Worm (Caenorhabditis elegans) whole organism, L2 larva: ENCODE measurements around the gene chs-2.
A peak's percentile ranks its signal among the peaks of the same experiment; 100 is the strongest.

ENCODE experiments used
- F13H6.1 ChIP-seq: sonication (generic microtip); optimal IDR thresholded peaks from 2 replicates; lab custom pipeline; 2016; ENCODE audit warnings: missing genetic modification characterization, missing compliant biosample characterization
- R02D3.7 ChIP-seq: fragments of 150-350 bp; optimal IDR thresholded peaks from 2 replicates; lab custom pipeline; 2014; ENCODE audit warnings: missing biosample characterization, missing genetic modification characterization
- Y55F3AM.14 ChIP-seq: fragments of 200-800 bp; sonication (Bioruptor generic); optimal IDR thresholded peaks from 2 replicates; lab custom pipeline; 2018; ENCODE audit warnings: mild to moderate bottlenecking, missing genetic modification characterization, missing compliant biosample characterization
- ZK546.5 ChIP-seq: sonication (generic microtip); optimal IDR thresholded peaks from 2 replicates; lab custom pipeline; 2017; ENCODE audit warnings: missing biosample characterization, missing genetic modification characterization
- alr-1 ChIP-seq: fragments of 150-350 bp; optimal IDR thresholded peaks from 2 replicates; lab custom pipeline; 2014; ENCODE audit warnings: missing biosample characterization, missing genetic modification characterization
- aly-2 ChIP-seq: fragments of 150-350 bp; optimal IDR thresholded peaks from 2 replicates; lab custom pipeline; 2014; ENCODE audit warnings: missing biosample characterization, missing genetic modification characterization
- ama-1 ChIP-seq: fragments of 150-350 bp; optimal IDR thresholded peaks from 2 replicates; lab custom pipeline; 2018; ENCODE audit warnings: inconsistent platforms
- blmp-1 ChIP-seq: sonication (generic microtip); optimal IDR thresholded peaks from 2 replicates; lab custom pipeline; 2017; ENCODE audit warnings: missing genetic modification characterization, mild to moderate bottlenecking, missing compliant biosample characterization, antibody characterized with exemption, moderate library complexity; ENCODE audit not compliant: insufficient read depth
- ceh-16 ChIP-seq: fragments of 150-350 bp; optimal IDR thresholded peaks from 2 replicates; lab custom pipeline; 2014; ENCODE audit warnings: missing biosample characterization, missing genetic modification characterization
- ceh-82 ChIP-seq: fragments of 150-350 bp; optimal IDR thresholded peaks from 2 replicates; lab custom pipeline; 2014; ENCODE audit warnings: missing biosample characterization, missing genetic modification characterization
- crh-2 ChIP-seq: sonication (generic microtip); optimal IDR thresholded peaks from 2 replicates; lab custom pipeline; 2017; ENCODE audit warnings: missing biosample characterization, missing genetic modification characterization
- elt-3 ChIP-seq: sonication (generic microtip); optimal IDR thresholded peaks from 2 replicates; lab custom pipeline; 2017; ENCODE audit warnings: missing biosample characterization, missing genetic modification characterization
- gmeb-1 ChIP-seq: fragments of 150-350 bp; optimal IDR thresholded peaks from 2 replicates; lab custom pipeline; 2014; ENCODE audit warnings: missing biosample characterization, missing genetic modification characterization
- lin-11 ChIP-seq: fragments of 150-350 bp; sonication (generic microtip); optimal IDR thresholded peaks from 2 replicates; lab custom pipeline; 2014; ENCODE audit warnings: missing biosample characterization, missing genetic modification characterization, inconsistent platforms, mixed read lengths
- lin-39 ChIP-seq: fragments of 150-350 bp; optimal IDR thresholded peaks from 2 replicates; lab custom pipeline; 2014; ENCODE audit warnings: missing biosample characterization, missing genetic modification reagents, missing genetic modification characterization
- mab-5 ChIP-seq: fragments of 150-350 bp; optimal IDR thresholded peaks from 2 replicates; lab custom pipeline; 2014; ENCODE audit warnings: missing biosample characterization, missing genetic modification characterization
- mbf-1 ChIP-seq: sonication (generic microtip); optimal IDR thresholded peaks from 2 replicates; lab custom pipeline; 2017; ENCODE audit warnings: missing biosample characterization, missing genetic modification characterization
- mdl-1 ChIP-seq, 2 experiments: fragments of 150-350 bp in 1 of 2; sonication (generic microtip) in 1 of 2; optimal IDR thresholded peaks; 2 replicates each; lab custom pipeline; 2017; ENCODE audit warnings: missing biosample characterization in 2 of 2, missing genetic modification characterization in 2 of 2
- nhr-10 ChIP-seq: sonication (generic microtip); optimal IDR thresholded peaks from 2 replicates; lab custom pipeline; 2017; ENCODE audit warnings: missing biosample characterization, missing genetic modification characterization
- nhr-12 ChIP-seq: fragments of 150-350 bp; optimal IDR thresholded peaks from 2 replicates; lab custom pipeline; 2014; ENCODE audit warnings: missing biosample characterization, missing genetic modification characterization
- nhr-129 ChIP-seq: fragments of 150-350 bp; optimal IDR thresholded peaks from 2 replicates; lab custom pipeline; 2014; ENCODE audit warnings: missing biosample characterization, missing genetic modification characterization
- nhr-21 ChIP-seq: fragments of 150-350 bp; optimal IDR thresholded peaks from 2 replicates; lab custom pipeline; 2014; ENCODE audit warnings: missing biosample characterization, missing genetic modification characterization
- nhr-23 ChIP-seq: fragments of 150-350 bp; optimal IDR thresholded peaks from 2 replicates; lab custom pipeline; 2014; ENCODE audit warnings: missing biosample characterization, missing genetic modification reagents, missing genetic modification characterization
- nhr-237 ChIP-seq: fragments of 150-350 bp; optimal IDR thresholded peaks from 2 replicates; lab custom pipeline; 2014; ENCODE audit warnings: missing biosample characterization, missing genetic modification characterization
- nhr-25 ChIP-seq: fragments of 150-350 bp; sonication (generic microtip); optimal IDR thresholded peaks from 3 replicates; lab custom pipeline; 2014; ENCODE audit warnings: missing biosample characterization, missing genetic modification characterization
- skn-1 ChIP-seq: sonication (generic microtip); optimal IDR thresholded peaks from 2 replicates; lab custom pipeline; 2017; ENCODE audit warnings: missing biosample characterization, missing genetic modification characterization
- sma-3 ChIP-seq: sonication (generic microtip); optimal IDR thresholded peaks from 2 replicates; lab custom pipeline; 2016; ENCODE audit warnings: missing genetic modification reagents, missing genetic modification characterization, missing compliant biosample characterization
- sma-9 ChIP-seq, 2 experiments: fragments of 150-350 bp in 1 of 2; sonication (generic microtip) in 1 of 2; optimal IDR thresholded peaks; 2 replicates each; lab custom pipeline; 2014 to 2016; ENCODE audit warnings: missing genetic modification characterization in 2 of 2, mild to moderate bottlenecking in 1 of 2, missing biosample characterization in 1 of 2, missing compliant biosample characterization in 1 of 2, missing genetic modification reagents in 1 of 2, moderate library complexity in 1 of 2
- snpc-4 ChIP-seq: fragments of 150-350 bp; optimal IDR thresholded peaks from 2 replicates; lab custom pipeline; 2014; ENCODE audit warnings: missing biosample characterization, missing genetic modification characterization
- unc-39 ChIP-seq: fragments of 150-350 bp; optimal IDR thresholded peaks from 2 replicates; lab custom pipeline; 2014; ENCODE audit warnings: missing biosample characterization, missing genetic modification characterization
- unc-62 ChIP-seq: fragments of 150-350 bp; optimal IDR thresholded peaks from 2 replicates; lab custom pipeline; 2014; ENCODE audit warnings: missing biosample characterization, missing genetic modification reagents, missing genetic modification characterization
- zag-1 ChIP-seq: fragments of 150-350 bp; optimal IDR thresholded peaks from 2 replicates; lab custom pipeline; 2014; ENCODE audit warnings: missing biosample characterization, missing genetic modification characterization
- ztf-1 ChIP-seq: fragments of 200-800 bp; sonication (Bioruptor generic); conservative IDR thresholded peaks from 2 replicates; pipeline ENCODE4 v1.3.6; 2022; ENCODE audit warnings: missing genetic modification characterization, missing compliant biosample characterization
- ztf-4 ChIP-seq: fragments of 150-350 bp; optimal IDR thresholded peaks from 2 replicates; lab custom pipeline; 2014; ENCODE audit warnings: missing biosample characterization, missing genetic modification characterization

chs-2 gene

ce11 chrII:176622-177021, 20.2 kb upstream of the chs-2 start:
- TF ChIP-seq crh-2 (no peak), nhr-25 (peak; percentile 46)

DNA sequence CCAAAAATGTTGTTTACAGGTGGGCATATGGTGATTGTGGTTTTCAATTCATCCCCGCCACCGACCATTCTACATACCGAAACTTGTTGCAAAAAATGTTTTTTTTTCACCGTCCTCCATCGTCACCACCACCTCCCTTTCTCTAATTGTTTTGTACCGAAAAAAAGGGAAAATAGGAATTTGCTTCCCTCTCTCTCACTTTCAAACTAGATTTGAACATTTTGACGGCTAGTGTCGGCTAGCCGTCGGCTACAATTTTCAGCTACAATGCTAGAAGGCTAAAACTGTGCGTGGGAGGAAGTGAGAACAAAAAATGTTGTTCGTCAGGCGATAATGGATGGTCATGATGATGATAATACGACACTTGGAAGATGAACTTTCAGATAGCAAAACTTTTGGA, 18.6 kb upstream of the chs-2 start:
- peak; percentile 65 for TF ChIP-seq nhr-25
- peak; percentile 39 for TF ChIP-seq blmp-1
- no peak for TF ChIP-seq F13H6.1 (tag; lab: Kevin White, UChicago)

- TF ChIP-seq ztf-4 (tag; lab: Kevin White, UChicago) (no peak), lin-39 (no peak), ZK546.5 (tag; lab: Kevin White, UChicago) (no peak), mdl-1 (tag; optimal IDR thresholded peaks at IDR 0.05; lab: Kevin White, UChicago) (no peak), ceh-82 (no peak), alr-1 (tag; lab: Kevin White, UChicago) (no peak)
These were observed 17.8 kb upstream of the chs-2 start, which contains the start of gene T01D1.4 for ce11 chrII:178993-179392. TSS of gene T01D1.4 (minus strand) at chrII:179093.

- TF ChIP-seq unc-62 (GFP tag; lab: Kevin White, UChicago) (no peak), mab-5 (no peak)
These were observed 10.3 kb upstream of the chs-2 start, which contains the start of gene T01D1.8 for ce11 chrII:186504-186903. TSS of gene T01D1.8 (plus strand) at chrII:186739.

ce11 chrII:188967-189366, 7.8 kb upstream of the chs-2 start, which contains the start of gene T01D1.5:
TSS of gene T01D1.5 (minus strand) at chrII:189067.
- no peak for TF ChIP-seq ztf-4 (tag; lab: Kevin White, UChicago)
- TF ChIP-seq zag-1 (tag; lab: Kevin White, UChicago) = no peak
- TF ChIP-seq ztf-1 (GFP tag; lab: Robert Waterston, UW) = no peak
- no peak for TF ChIP-seq ama-1
- no peak for TF ChIP-seq nhr-10 (tag; lab: Kevin White, UChicago)
- TF ChIP-seq sma-3 = no peak
- no peak for TF ChIP-seq mdl-1 (tag; optimal IDR thresholded peaks at IDR 0.05; lab: Kevin White, UChicago)
- no peak for TF ChIP-seq ZK546.5 (tag; lab: Kevin White, UChicago)
- TF ChIP-seq aly-2 (tag; lab: Kevin White, UChicago) = no peak
- no peak for TF ChIP-seq crh-2
- TF ChIP-seq R02D3.7 (tag; lab: Kevin White, UChicago) = no peak
- TF ChIP-seq skn-1 (tag; lab: Kevin White, UChicago) = no peak
- no peak for TF ChIP-seq gmeb-1 (tag; lab: Kevin White, UChicago)
- no peak for TF ChIP-seq sma-9 (GFP tag; optimal IDR thresholded peaks at IDR 0.05; lab: Kevin White, UChicago)
- no peak for TF ChIP-seq sma-9 (tag; optimal IDR thresholded peaks at IDR 0.05; lab: Kevin White, UChicago)

DNA sequence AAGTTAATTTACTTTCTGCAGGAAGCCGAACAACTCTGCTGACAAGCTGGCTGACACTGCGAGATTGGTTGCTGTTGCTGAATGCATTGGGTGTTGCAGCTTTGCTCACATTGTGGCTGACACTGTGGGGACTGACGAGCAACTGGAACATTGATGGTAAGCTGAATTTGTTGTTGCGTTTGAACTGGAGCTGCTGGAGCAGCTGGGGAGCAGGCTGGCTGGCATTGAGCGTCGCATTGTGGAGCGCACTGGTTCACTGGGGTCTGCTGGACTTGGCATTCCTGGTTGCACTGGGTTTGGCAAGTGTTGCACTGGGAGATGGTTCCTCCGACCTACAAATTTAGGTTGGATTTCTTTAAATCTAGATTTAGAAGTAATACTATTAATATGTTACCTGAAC, 4.2 kb upstream of the chs-2 start:
- TF ChIP-seq nhr-129 (tag; lab: Kevin White, UChicago) (no peak), sma-9 (GFP tag; optimal IDR thresholded peaks at IDR 0.05; lab: Kevin White, UChicago) (no peak), sma-9 (tag; optimal IDR thresholded peaks at IDR 0.05; lab: Kevin White, UChicago) (no peak), snpc-4 (tag; lab: Kevin White, UChicago) (no peak), ZK546.5 (tag; lab: Kevin White, UChicago) (no peak), sma-3 (no peak), lin-11 (no peak)
- TF ChIP-seq, all 48 proteins: peak for 0

DNA sequence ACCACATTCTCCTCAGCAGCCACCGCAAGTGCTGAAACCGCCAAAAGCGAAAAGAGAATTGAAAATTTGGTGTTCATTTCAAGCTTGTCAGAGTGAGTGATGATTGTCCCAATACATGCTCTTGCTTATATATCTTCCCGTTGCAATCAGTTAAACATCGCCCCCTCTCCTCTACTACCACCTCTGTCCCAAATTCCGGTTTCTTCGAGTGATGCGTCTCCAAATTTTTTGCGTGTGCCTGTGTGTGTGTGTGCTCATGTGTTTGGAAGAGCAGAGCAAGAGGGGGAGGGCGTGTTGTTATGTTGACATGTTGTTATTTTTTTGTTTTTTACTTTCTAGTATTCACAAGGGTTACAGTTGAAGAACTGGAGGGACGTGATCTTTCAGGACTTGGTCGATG, 2.3 kb upstream of the chs-2 start, which contains the start of gene abu-11:
Gene abu-11, minus strand, starts transcription at position 101 of the 400 bp plus-strand sequence.
- TF ChIP-seq lin-11 (no peak), unc-39 (tag; lab: Kevin White, UChicago) (no peak), elt-3 (tag; lab: Kevin White, UChicago) (no peak), sma-9 (GFP tag; optimal IDR thresholded peaks at IDR 0.05; lab: Kevin White, UChicago) (no peak), sma-9 (tag; optimal IDR thresholded peaks at IDR 0.05; lab: Kevin White, UChicago) (no peak), ceh-16 (tag; lab: Kevin White, UChicago) (no peak), mbf-1 (tag; lab: Kevin White, UChicago) (no peak), skn-1 (tag; lab: Kevin White, UChicago) (no peak), ZK546.5 (tag; lab: Kevin White, UChicago) (no peak), alr-1 (tag; lab: Kevin White, UChicago) (no peak), nhr-23 (tag; lab: Kevin White, UChicago) (no peak), nhr-12 (tag; lab: Kevin White, UChicago) (no peak), ztf-1 (GFP tag; lab: Robert Waterston, UW) (no peak), nhr-237 (tag; lab: Kevin White, UChicago) (no peak), nhr-21 (no peak), Y55F3AM.14 (GFP tag; lab: Kevin White, UChicago) (no peak)
- TF ChIP-seq, all 48 proteins: peak for 0
